Worm (Caenorhabditis elegans) whole organism, young adult: ENCODE results near the gene picc-1.

Experiments used
- B0035.1 ChIP-seq: sonication (generic microtip); optimal IDR thresholded peaks from 2 replicates; lab custom pipeline; 2016; ENCODE audit warnings: missing genetic modification characterization, mild to moderate bottlenecking, missing compliant biosample characterization, missing genotype, missing genetic modification reagents
- B0336.3 ChIP-seq: fragments of 200-800 bp; sonication (Bioruptor generic); IDR thresholded peaks from 2 replicates; pipeline ENCODE4 v1.3.6; 2022; ENCODE audit warnings: missing genetic modification characterization, missing compliant biosample characterization
- D2030.7 ChIP-seq: fragments of 200-800 bp; sonication (Bioruptor generic); IDR thresholded peaks from 2 replicates; pipeline ENCODE4 v1.3.6; 2022; ENCODE audit warnings: missing genetic modification reagents, missing genetic modification characterization, missing compliant biosample characterization
- F23B12.7 ChIP-seq: sonication (generic microtip); optimal IDR thresholded peaks from 2 replicates; lab custom pipeline; 2017; ENCODE audit warnings: missing genetic modification characterization, mild to moderate bottlenecking, missing compliant biosample characterization, antibody characterized with exemption, moderate library complexity; ENCODE audit not compliant: insufficient read depth
- F33H1.4 ChIP-seq: fragments of 200-800 bp; sonication (Bioruptor generic); IDR thresholded peaks from 2 replicates; pipeline ENCODE4 v1.3.6; 2022; ENCODE audit warnings: missing genetic modification reagents, missing genetic modification characterization, missing compliant biosample characterization
- F37B4.10 ChIP-seq: fragments of 200-800 bp; sonication (Bioruptor generic); IDR thresholded peaks from 2 replicates; pipeline ENCODE4 v1.3.6; 2022; ENCODE audit warnings: missing genetic modification characterization, missing compliant biosample characterization
- F39B2.1 ChIP-seq: fragments of 200-800 bp; sonication (Bioruptor generic); IDR thresholded peaks from 2 replicates; pipeline ENCODE4 v1.3.6; 2022; ENCODE audit warnings: missing genetic modification reagents, missing genetic modification characterization, missing compliant biosample characterization
- F49E8.2 ChIP-seq: sonication (generic microtip); optimal IDR thresholded peaks from 3 replicates; lab custom pipeline; 2017; ENCODE audit warnings: missing genetic modification characterization, mild to moderate bottlenecking, missing compliant biosample characterization, antibody characterized with exemption, moderate library complexity; ENCODE audit not compliant: insufficient read depth
- F52B5.7 ChIP-seq: sonication (generic microtip); optimal IDR thresholded peaks from 2 replicates; lab custom pipeline; 2016; ENCODE audit warnings: mild to moderate bottlenecking, missing genetic modification characterization, missing compliant biosample characterization
- K11D2.4 ChIP-seq: fragments of 200-800 bp; sonication (Bioruptor generic); IDR thresholded peaks from 2 replicates; pipeline ENCODE4 v1.3.6; 2022; ENCODE audit warnings: missing genetic modification reagents, missing genetic modification characterization, missing compliant biosample characterization
- Y53G8AR.9 ChIP-seq: fragments of 200-800 bp; sonication (Bioruptor generic); conservative IDR thresholded peaks from 2 replicates; pipeline ENCODE4 v1.3.6; 2022; ENCODE audit warnings: missing genetic modification reagents, missing genetic modification characterization, missing compliant biosample characterization
- Y67H2A.10 ChIP-seq: fragments of 200-800 bp; sonication (Bioruptor generic); conservative IDR thresholded peaks from 2 replicates; pipeline ENCODE4 v1.3.6; 2022; ENCODE audit warnings: missing genetic modification reagents, missing genetic modification characterization, missing compliant biosample characterization
- Y95B8A.8 ChIP-seq: fragments of 200-800 bp; sonication (Bioruptor generic); IDR thresholded peaks from 2 replicates; pipeline ENCODE4 v1.3.6; 2022; ENCODE audit warnings: missing genetic modification reagents, missing genetic modification characterization, missing compliant biosample characterization
- aptf-2 ChIP-seq: fragments of 200-800 bp; sonication (Bioruptor generic); conservative IDR thresholded peaks from 2 replicates; pipeline ENCODE4 v1.3.6; 2022; ENCODE audit warnings: missing genetic modification reagents, missing genetic modification characterization, missing compliant biosample characterization
- attf-3 ChIP-seq: fragments of 200-800 bp; sonication (Bioruptor generic); conservative IDR thresholded peaks from 2 replicates; pipeline ENCODE4 v1.3.6; 2022; ENCODE audit warnings: missing genetic modification reagents, missing genetic modification characterization, missing compliant biosample characterization
- attf-6 ChIP-seq: fragments of 200-800 bp; sonication (Bioruptor generic); IDR thresholded peaks from 2 replicates; pipeline ENCODE4 v1.3.6; 2022; ENCODE audit warnings: missing genetic modification reagents, missing genetic modification characterization, missing compliant biosample characterization
- ceh-100 ChIP-seq: fragments of 200-800 bp; sonication (Bioruptor generic); IDR thresholded peaks from 2 replicates; pipeline ENCODE4 v1.3.6; 2022; ENCODE audit warnings: missing genetic modification reagents, missing genetic modification characterization, missing compliant biosample characterization
- die-1 ChIP-seq: sonication (generic microtip); optimal IDR thresholded peaks from 2 replicates; lab custom pipeline; 2016; ENCODE audit warnings: missing genotype, mild to moderate bottlenecking, missing genetic modification characterization, missing compliant biosample characterization
- dpff-1 ChIP-seq: sonication (generic microtip); optimal IDR thresholded peaks from 2 replicates; lab custom pipeline; 2017; ENCODE audit warnings: mild to moderate bottlenecking, missing genetic modification characterization, missing compliant biosample characterization
- egl-44 ChIP-seq: fragments of 200-800 bp; sonication (Bioruptor generic); IDR thresholded peaks from 2 replicates; pipeline ENCODE4 v1.3.6; 2022; ENCODE audit warnings: missing genetic modification reagents, missing genetic modification characterization, missing compliant biosample characterization
- fkh-3 ChIP-seq: sonication (generic microtip); optimal IDR thresholded peaks from 2 replicates; lab custom pipeline; 2016; ENCODE audit warnings: mild to moderate bottlenecking, missing genetic modification characterization, missing compliant biosample characterization
- hmg-1.2 ChIP-seq: fragments of 200-800 bp; sonication (Bioruptor generic); IDR thresholded peaks from 2 replicates; pipeline ENCODE4 v1.3.6; 2022; ENCODE audit warnings: missing genetic modification reagents, missing genetic modification characterization, missing compliant biosample characterization
- hrde-1 ChIP-seq: sonication (generic microtip); optimal IDR thresholded peaks from 2 replicates; lab custom pipeline; 2016; ENCODE audit warnings: missing genetic modification characterization, mild to moderate bottlenecking, missing compliant biosample characterization, moderate library complexity, missing genotype, missing genetic modification reagents, borderline replicate concordance
- lag-1 ChIP-seq: fragments of 200-800 bp; sonication (Bioruptor generic); IDR thresholded peaks from 2 replicates; pipeline ENCODE4 v1.3.6; 2022; ENCODE audit warnings: missing genetic modification reagents, missing genetic modification characterization, missing compliant biosample characterization
- let-607 ChIP-seq, 2 experiments: fragments of 200-800 bp in 1 of 2; sonication (Bioruptor generic) in 1 of 2; sonication (generic microtip) in 1 of 2; optimal IDR thresholded peaks; 2 replicates each; lab custom pipeline; 2016 to 2018; ENCODE audit warnings: mild to moderate bottlenecking in 2 of 2, missing compliant biosample characterization in 2 of 2, missing genetic modification characterization in 2 of 2, moderate library complexity in 2 of 2, missing genotype in 1 of 2
- lin-26 ChIP-seq: fragments of 200-800 bp; sonication (Bioruptor generic); IDR thresholded peaks from 2 replicates; pipeline ENCODE4 v1.3.6; 2022; ENCODE audit warnings: missing genetic modification reagents, missing genetic modification characterization, missing compliant biosample characterization
- lin-35 ChIP-seq, 3 experiments: fragments of 150-350 bp in 2 of 3; sonication (generic microtip) in 1 of 3; optimal IDR thresholded peaks; 2 replicates each; lab custom pipeline; 2014 to 2018; ENCODE audit warnings: missing biosample characterization in 3 of 3, missing genetic modification characterization in 3 of 3, missing genetic modification reagents in 3 of 3
- madf-8 ChIP-seq: fragments of 200-800 bp; sonication (Bioruptor generic); conservative IDR thresholded peaks from 2 replicates; pipeline ENCODE4 v1.3.6; 2022; ENCODE audit warnings: missing genetic modification reagents, missing genetic modification characterization, missing compliant biosample characterization
- mes-4 ChIP-seq: sonication (generic microtip); optimal IDR thresholded peaks from 2 replicates; lab custom pipeline; 2016; ENCODE audit warnings: missing genotype, missing genetic modification characterization, missing compliant biosample characterization
- nhr-120 ChIP-seq: fragments of 200-800 bp; sonication (Bioruptor generic); IDR thresholded peaks from 2 replicates; pipeline ENCODE4 v1.3.6; 2022; ENCODE audit warnings: missing genetic modification characterization, missing compliant biosample characterization
- nhr-179 ChIP-seq: sonication (generic microtip); optimal IDR thresholded peaks from 2 replicates; lab custom pipeline; 2016; ENCODE audit warnings: mild to moderate bottlenecking, missing genetic modification characterization, missing compliant biosample characterization
- rcor-1 ChIP-seq: fragments of 200-800 bp; sonication (Bioruptor generic); IDR thresholded peaks from 2 replicates; pipeline ENCODE4 v1.3.6; 2022; ENCODE audit warnings: missing genetic modification reagents, missing genetic modification characterization, missing compliant biosample characterization
- rpc-1 ChIP-seq, 2 experiments: fragments of 150-350 bp in 1 of 2; sonication (generic microtip) in 1 of 2; optimal IDR thresholded peaks; 2 replicates each; lab custom pipeline; 2014 to 2018; ENCODE audit warnings: missing biosample characterization in 1 of 2, missing genetic modification characterization in 1 of 2, missing genetic modification reagents in 1 of 2, missing genotype in 1 of 2
- snpc-4 ChIP-seq, 5 experiments: fragments of 150-350 bp in 1 of 5; sonication (generic microtip) in 4 of 5; optimal IDR thresholded peaks; 2 replicates each; lab custom pipeline; 2014 to 2018; ENCODE audit warnings: missing genetic modification characterization in 5 of 5, missing biosample characterization in 3 of 5, antibody characterized with exemption in 2 of 5, mild to moderate bottlenecking in 2 of 5, missing compliant biosample characterization in 2 of 5, missing genotype in 2 of 5, moderate library complexity in 2 of 5, missing genetic modification reagents in 1 of 5
- somi-1 ChIP-seq: fragments of 200-800 bp; sonication (Bioruptor generic); optimal IDR thresholded peaks from 2 replicates; lab custom pipeline; 2018; ENCODE audit warnings: mild to moderate bottlenecking, missing genetic modification characterization, missing compliant biosample characterization
- tbp1 ChIP-seq: fragments of 200-800 bp; sonication (Bioruptor generic); optimal IDR thresholded peaks from 2 replicates; lab custom pipeline; 2018; ENCODE audit warnings: mild to moderate bottlenecking, missing genetic modification characterization, missing compliant biosample characterization
- xnd-1 ChIP-seq: sonication (generic microtip); optimal IDR thresholded peaks from 2 replicates; lab custom pipeline; 2016; ENCODE audit warnings: missing genotype, missing genetic modification reagents, missing genetic modification characterization, missing compliant biosample characterization
- zfh-2 ChIP-seq: fragments of 200-800 bp; sonication (Bioruptor generic); conservative IDR thresholded peaks from 2 replicates; pipeline ENCODE4 v1.3.6; 2022; ENCODE audit warnings: missing genetic modification reagents, missing genetic modification characterization, missing compliant biosample characterization
- zim-3 ChIP-seq: sonication (generic microtip); optimal IDR thresholded peaks from 2 replicates; lab custom pipeline; 2017; ENCODE audit warnings: mild to moderate bottlenecking, missing genetic modification characterization, moderate library complexity, missing compliant biosample characterization
- ztf-22 ChIP-seq: fragments of 200-800 bp; sonication (Bioruptor generic); optimal IDR thresholded peaks from 2 replicates; lab custom pipeline; 2018; ENCODE audit warnings: mild to moderate bottlenecking, missing genetic modification characterization, moderate library complexity, missing compliant biosample characterization

Gene picc-1

ce11 chrV:6018944-6019450 is at the start of gene picc-1 (continued):
- TF ChIP-seq F49E8.2 (tag; lab: Kevin White, UChicago): no peak
- no peak for TF ChIP-seq Y67H2A.10
- no peak for TF ChIP-seq snpc-4 (GFP tag; optimal IDR thresholded peaks at IDR 0.05; lab: Kevin White, UChicago)
- TF ChIP-seq snpc-4 (tag; optimal IDR thresholded peaks at IDR 0.05; lab: Kevin White, UChicago): peak in 2 of 4 experiments; percentile 15 to 24
- no peak for TF ChIP-seq rpc-1 (optimal IDR thresholded peaks at IDR 0.05; lab: Kevin White, UChicago)
- TF ChIP-seq rpc-1 (tag; optimal IDR thresholded peaks at IDR 0.05; lab: Kevin White, UChicago): no peak
- TF ChIP-seq madf-8 (GFP tag; lab: Robert Waterston, UW): no peak
- TF ChIP-seq F33H1.4 (GFP tag; lab: Robert Waterston, UW): no peak
- TF ChIP-seq Y95B8A.8: 0 out of 2 replicates have a peak, but pooled peaks have one; percentile 51
- TF ChIP-seq lin-35 (GFP tag; optimal IDR thresholded peaks at IDR 0.05; lab: Kevin White, UChicago): no peak
- TF ChIP-seq F52B5.7 (tag; lab: Kevin White, UChicago): no peak
- no peak for TF ChIP-seq lin-26
- no peak for TF ChIP-seq hmg-1.2
- TF ChIP-seq dpff-1: no peak
- peak; percentile 42; the same call in 1 of the 2 replicates for TF ChIP-seq attf-3 (GFP tag; lab: Robert Waterston, UW)
- TF ChIP-seq B0336.3: peak; percentile 78
- no peak for TF ChIP-seq hrde-1 (tag; lab: Kevin White, UChicago)
- TF ChIP-seq D2030.7: peak; percentile 34; the same call in 1 of the 2 replicates
- no peak for TF ChIP-seq F23B12.7
- no peak for TF ChIP-seq lag-1 (GFP tag; lab: Robert Waterston, UW)
- no peak for TF ChIP-seq B0035.1
- peak; percentile 6 for TF ChIP-seq xnd-1 (tag; lab: Kevin White, UChicago)
- TF ChIP-seq let-607 (tag; optimal IDR thresholded peaks at IDR 0.05; lab: Kevin White, UChicago): peak in 1 of 2 experiments; percentile 5
- no peak for TF ChIP-seq K11D2.4 (GFP tag; lab: Robert Waterston, UW)
- no peak for TF ChIP-seq mes-4 (tag; lab: Kevin White, UChicago)
- TF ChIP-seq, all 124 proteins: peak for 24

ce11 chrV:5972582-5972981 is 46.2 kb upstream of the picc-1 start:
- no peak for TF ChIP-seq ceh-100 (GFP tag; lab: Robert Waterston, UW)
- no peak for TF ChIP-seq aptf-2 (GFP tag; lab: Robert Waterston, UW)
- no peak for TF ChIP-seq Y53G8AR.9 (GFP tag; lab: Robert Waterston, UW)
- TF ChIP-seq somi-1 (GFP tag; lab: Kevin White, UChicago): no peak
- TF ChIP-seq B0035.1: no peak
- no peak for TF ChIP-seq rcor-1
- TF ChIP-seq fkh-3 (tag; lab: Kevin White, UChicago): no peak
- TF ChIP-seq attf-6 (GFP tag; lab: Robert Waterston, UW): no peak
- no peak for TF ChIP-seq die-1 (tag; lab: Kevin White, UChicago)
- no peak for TF ChIP-seq egl-44 (GFP tag; lab: Robert Waterston, UW)
- TF ChIP-seq lin-35 (GFP tag; optimal IDR thresholded peaks at IDR 0.05; lab: Kevin White, UChicago): no peak
- no peak for TF ChIP-seq F39B2.1 (GFP tag; lab: Robert Waterston, UW)
- no peak for TF ChIP-seq F37B4.10 (GFP tag; lab: Robert Waterston, UW)
- no peak for TF ChIP-seq madf-8 (GFP tag; lab: Robert Waterston, UW)

ce11 chrV:5973713-5974112 is 45.1 kb upstream of the picc-1 start:
- TF ChIP-seq hmg-1.2: no peak
- TF ChIP-seq tbp1 (GFP tag; lab: Kevin White, UChicago): no peak
- TF ChIP-seq nhr-120 (GFP tag; lab: Robert Waterston, UW): no peak
- TF ChIP-seq nhr-179 (tag; lab: Kevin White, UChicago): no peak
- TF ChIP-seq rcor-1: no peak
- no peak for TF ChIP-seq zim-3 (tag; lab: Kevin White, UChicago)
- no peak for TF ChIP-seq zfh-2 (GFP tag; lab: Robert Waterston, UW)
- TF ChIP-seq ztf-22 (GFP tag; lab: Kevin White, UChicago): no peak
